Worm (Caenorhabditis elegans) whole organism, L1 larva: ENCODE data around the gene sec-61.G.

Experiments used
- ama-1 ChIP-seq: fragments of 150-350 bp; optimal IDR thresholded peaks from 2 replicates; lab custom pipeline; 2014
- ceh-63 ChIP-seq: fragments of 200-800 bp; sonication (Bioruptor generic); optimal IDR thresholded peaks from 2 replicates; lab custom pipeline; 2018; ENCODE audit warnings: mild to moderate bottlenecking, missing genetic modification characterization, missing compliant biosample characterization
- efl-1 ChIP-seq, 4 experiments: fragments of 150-350 bp; optimal IDR thresholded peaks in 3 of 4; peaks in 1 of 4; 1 replicate in 1 of 4; 2 replicates in 3 of 4; lab custom pipeline; 2014; ENCODE audit warnings: missing biosample characterization in 2 of 4, missing genetic modification characterization in 2 of 4, missing genetic modification reagents in 2 of 4
- lin-39 ChIP-seq: fragments of 150-350 bp; optimal IDR thresholded peaks from 2 replicates; lab custom pipeline; 2014; ENCODE audit warnings: missing biosample characterization, missing genetic modification reagents, missing genetic modification characterization
- mdl-1 ChIP-seq, 2 experiments: fragments of 150-350 bp; optimal IDR thresholded peaks; 2 replicates each; lab custom pipeline; 2014 to 2017; ENCODE audit warnings: missing biosample characterization in 2 of 2, missing genetic modification characterization in 2 of 2, inconsistent platforms in 1 of 2
- nhr-237 ChIP-seq: fragments of 150-350 bp; optimal IDR thresholded peaks from 2 replicates; lab custom pipeline; 2014; ENCODE audit warnings: missing biosample characterization, missing genetic modification characterization
- nhr-90 ChIP-seq: sonication (generic microtip); optimal IDR thresholded peaks from 2 replicates; lab custom pipeline; 2016; ENCODE audit warnings: mild to moderate bottlenecking, missing genetic modification characterization, missing compliant biosample characterization; ENCODE audit not compliant: poor library complexity
- tbx-2 ChIP-seq: sonication (generic microtip); optimal IDR thresholded peaks from 2 replicates; lab custom pipeline; 2016; ENCODE audit warnings: missing genetic modification characterization, missing compliant biosample characterization
- ztf-11 ChIP-seq, 2 experiments: sonication (generic microtip); optimal IDR thresholded peaks; 2 replicates each; lab custom pipeline; 2016 to 2017; ENCODE audit warnings: missing genetic modification characterization in 2 of 2, missing biosample characterization in 1 of 2, missing compliant biosample characterization in 1 of 2
- ztf-4 ChIP-seq: fragments of 150-350 bp; optimal IDR thresholded peaks from 2 replicates; lab custom pipeline; 2014; ENCODE audit warnings: missing biosample characterization, missing genetic modification characterization

ce11 chrV:10859775-10860174 is 37.2 kb downstream of the sec-61.G start:
- TF ChIP-seq ztf-11 (tag; optimal IDR thresholded peaks at IDR 0.05; lab: Kevin White, UChicago) (no peak), ceh-63 (GFP tag; lab: Kevin White, UChicago) (no peak), ama-1 (no peak), lin-39 (tag; lab: Kevin White, UChicago) (no peak), nhr-237 (tag; lab: Kevin White, UChicago) (no peak), mdl-1 (tag; optimal IDR thresholded peaks at IDR 0.05; lab: Kevin White, UChicago) (peak in 1 of 2 experiments; percentile 9), efl-1 (optimal IDR thresholded peaks at IDR 0.05; lab: Kevin White, UChicago) (no peak), efl-1 (GFP tag; optimal IDR thresholded peaks at IDR 0.05 in 1 of 2; lab: Kevin White, UChicago) (no peak), tbx-2 (no peak), nhr-90 (tag; lab: Kevin White, UChicago) (no peak), ztf-4 (tag; lab: Kevin White, UChicago) (no peak)
